Fruit fly (Drosophila melanogaster): ENCODE data around the gene CG12099.

CG12099 gene

DNA sequence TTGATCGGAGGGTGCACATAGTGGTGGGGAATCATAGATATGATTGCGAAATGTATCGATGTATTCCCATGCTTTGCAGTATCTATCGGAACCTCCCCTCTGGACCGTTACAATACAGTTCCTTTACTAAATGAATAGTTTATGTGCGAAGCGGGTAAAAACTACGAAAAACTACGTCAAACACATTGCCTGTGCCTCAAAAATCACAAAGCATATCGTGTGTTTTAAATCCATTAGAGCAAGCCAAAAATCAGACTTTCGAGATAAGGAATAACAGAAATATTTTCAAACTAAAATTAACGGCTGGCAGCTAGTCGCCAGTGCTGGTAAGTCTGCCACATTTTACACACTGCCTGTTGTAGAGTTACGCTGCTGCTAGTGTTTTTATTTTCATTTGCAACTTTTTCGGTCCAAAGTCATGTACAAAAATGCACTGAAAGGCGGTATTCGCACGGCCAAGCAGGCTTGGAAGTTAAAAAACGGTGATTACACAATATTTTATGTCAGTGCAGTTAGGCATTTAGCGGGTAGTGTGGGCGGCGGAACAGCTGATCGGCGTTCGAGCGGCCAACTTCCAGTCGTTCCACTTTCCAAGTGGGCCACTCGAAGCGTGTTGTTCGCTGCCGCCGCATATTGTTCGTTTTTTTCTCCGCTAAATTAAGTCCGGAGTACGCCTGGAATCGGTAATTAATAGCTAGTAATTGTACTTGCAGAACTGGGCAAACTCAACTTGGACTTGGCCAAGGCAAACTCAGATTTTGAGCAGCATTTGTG lies 40.8 kb downstream of the CG12099 start (continued):
- TF ChIP-seq CG31388 (GFP tag; optimal IDR thresholded peaks at IDR 0.05) (peak; percentile 16), h (optimal IDR thresholded peaks at IDR 0.05) (no peak), insv (GFP tag; optimal IDR thresholded peaks at IDR 0.05) (peak in 1 of 2 experiments; percentile 27), Mes4 (GFP tag; optimal IDR thresholded peaks at IDR 0.05) (peak; percentile 58), CG17359 (tag; optimal IDR thresholded peaks at IDR 0.05) (no peak), Fer2 (tag; optimal IDR thresholded peaks at IDR 0.05) (no peak), ewg (GFP tag; optimal IDR thresholded peaks at IDR 0.05) (peak; percentile 60), Bgb (GFP tag; IDR thresholded peaks at IDR 0.05; ENCODE audit: partially characterized antibody) (peak; percentile 84), NFAT (GFP tag; IDR thresholded peaks at IDR 0.05) (peak; percentile 23; the same call in 1 of the 2 replicates), NfI (GFP tag; optimal IDR thresholded peaks at IDR 0.05) (peak; percentile 52), dimm (GFP tag; IDR thresholded peaks at IDR 0.05) (no peak), CG7556 (GFP tag; optimal IDR thresholded peaks at IDR 0.05) (peak; percentile 21), peb (GFP tag; IDR thresholded peaks at IDR 0.05) (no peak), ash1 (GFP tag; optimal IDR thresholded peaks at IDR 0.05) (no peak), gcm (GFP tag; optimal IDR thresholded peaks at IDR 0.05) (no peak), dysf (GFP tag; IDR thresholded peaks at IDR 0.05) (peak; percentile 55; the same call in 1 of the 3 replicates), Max (GFP tag; optimal IDR thresholded peaks at IDR 0.05) (peak; percentile 67), cato (GFP tag; optimal IDR thresholded peaks at IDR 0.05; ENCODE audit: borderline replicate concordance) (peak; percentile 12), twi (tag; optimal IDR thresholded peaks at IDR 0.05) (no peak), E2f2 (GFP tag; IDR thresholded peaks at IDR 0.05) (peak; percentile 59), B-H1 (GFP tag; IDR thresholded peaks at IDR 0.05) (peak; percentile 31; the same call in 1 of the 3 replicates), corto (GFP tag; optimal IDR thresholded peaks at IDR 0.05) (peak; percentile 42), Aef1 (GFP tag; IDR thresholded peaks at IDR 0.05) (peak; percentile 51), CG31224 (GFP tag; IDR thresholded peaks at IDR 0.05) (no peak; the same call in 1 of the 2 replicates), Meics (GFP tag; optimal IDR thresholded peaks at IDR 0.05) (no peak), da (GFP tag; optimal IDR thresholded peaks at IDR 0.05) (no peak), wek (GFP tag; optimal IDR thresholded peaks at IDR 0.05) (no peak), Awh (GFP tag; IDR thresholded peaks at IDR 0.05) (0 out of 2 replicates have a peak, but pooled peaks have one; percentile 43), HHEX (GFP tag; optimal IDR thresholded peaks at IDR 0.05) (no peak), Optix (GFP tag; IDR thresholded peaks at IDR 0.05) (peak; percentile 69; the same call in 2 of the 3 replicates), CG4360 (GFP tag; IDR thresholded peaks at IDR 0.05) (peak; percentile 14; the same call in 1 of the 2 replicates), dm (GFP tag; optimal IDR thresholded peaks at IDR 0.05) (peak; percentile 37), ci (GFP tag; IDR thresholded peaks at IDR 0.05) (peak; percentile 62; the same call in 2 of the 3 replicates), CHES-1-like (GFP tag; optimal IDR thresholded peaks at IDR 0.05) (peak; percentile 52), ap (GFP tag; IDR thresholded peaks at IDR 0.05) (peak; percentile 50; the same call in 1 of the 2 replicates), unpg (GFP tag; optimal IDR thresholded peaks at IDR 0.05) (no peak), nau (GFP tag; optimal IDR thresholded peaks at IDR 0.05) (no peak), al (GFP tag; IDR thresholded peaks at IDR 0.05) (no peak), CrebB (tag; optimal IDR thresholded peaks at IDR 0.05) (no peak), Sox100B (GFP tag; optimal IDR thresholded peaks at IDR 0.05) (no peak), Sox102F (GFP tag; optimal IDR thresholded peaks at IDR 0.05) (peak; percentile 43), CG11696 (GFP tag; IDR thresholded peaks at IDR 0.05) (no peak), sisA (GFP tag; IDR thresholded peaks at IDR 0.05) (peak; percentile 71), luna (GFP tag; optimal IDR thresholded peaks at IDR 0.05) (peak; percentile 64), Spps (tag; optimal IDR thresholded peaks at IDR 0.05) (no peak), zfh1 (GFP tag; IDR thresholded peaks at IDR 0.05) (peak; percentile 67; the same call in 2 of the 3 replicates), CG14441 (GFP tag; IDR thresholded peaks at IDR 0.05) (peak; percentile 54; the same call in 1 of the 2 replicates), CG7372 (GFP tag; IDR thresholded peaks at IDR 0.05) (no peak), sr (GFP tag; IDR thresholded peaks at IDR 0.05) (peak; percentile 96), CG18599 (GFP tag; optimal IDR thresholded peaks at IDR 0.05) (no peak)
